Worm (Caenorhabditis elegans): Measurements from ENCODE around the gene F52C6.3.

- TF ChIP-seq lin-13 (GFP tag; optimal IDR thresholded peaks at IDR 0.05) (no peak), unc-86 (tag; optimal IDR thresholded peaks at IDR 0.05) (no peak), hlh-4 (tag; optimal IDR thresholded peaks at IDR 0.05) (no peak), nhr-237 (tag; optimal IDR thresholded peaks at IDR 0.05) (no peak), mab-9 (GFP tag; IDR thresholded peaks at IDR 0.05) (no peak), nhr-12 (tag; optimal IDR thresholded peaks at IDR 0.05) (no peak), ama-1 (optimal IDR thresholded peaks at IDR 0.05) (no peak), skn-1 (tag; optimal IDR thresholded peaks at IDR 0.05) (no peak), elt-2 (tag; optimal IDR thresholded peaks at IDR 0.05) (no peak), nhr-85 (tag) (no peak), ces-1 (GFP tag; optimal IDR thresholded peaks at IDR 0.05) (no peak), nhr-20 (tag; optimal IDR thresholded peaks at IDR 0.05) (no peak)
Observed at ce11 chrII:1946427-1946826, 21.9 kb downstream of the F52C6.3 start, which contains the start of gene math-48.
